Fruit fly (Drosophila melanogaster): ENCODE results near the gene CG5172.

Gene CG5172

DNA sequence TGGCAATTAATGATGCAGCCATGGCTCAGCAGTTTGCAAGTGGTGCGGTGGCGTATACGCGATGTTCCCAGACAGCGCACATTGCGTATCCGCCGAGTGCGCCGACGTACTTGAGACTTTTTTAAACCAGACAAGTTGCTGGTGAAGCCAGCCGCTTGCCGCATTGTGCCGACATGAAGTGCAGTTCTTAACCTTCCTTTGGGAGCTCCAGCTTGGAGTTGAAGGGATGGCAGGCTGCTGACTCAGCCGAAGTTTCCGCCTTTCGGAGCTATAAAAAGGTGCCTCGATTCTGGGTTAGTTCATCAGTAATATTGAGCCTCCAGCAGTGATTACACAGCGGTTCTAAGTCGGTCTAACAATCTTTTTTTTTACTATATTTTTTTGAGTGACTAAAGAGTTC is at the start of gene CG5172:
Gene CG5172 (plus strand): TSS at position 301 of the 400 bp plus-strand sequence.
- no peak for TF ChIP-seq psq (optimal IDR thresholded peaks at IDR 0.05)
- TF ChIP-seq Sin3A (optimal IDR thresholded peaks at IDR 0.05), result no peak
- TF ChIP-seq insv (optimal IDR thresholded peaks at IDR 0.05), result no peak
- no peak for TF ChIP-seq ttk (optimal IDR thresholded peaks at IDR 0.05)
- TF ChIP-seq h (optimal IDR thresholded peaks at IDR 0.05), result no peak
- TF ChIP-seq Myc (optimal IDR thresholded peaks at IDR 0.05), result no peak

DNA sequence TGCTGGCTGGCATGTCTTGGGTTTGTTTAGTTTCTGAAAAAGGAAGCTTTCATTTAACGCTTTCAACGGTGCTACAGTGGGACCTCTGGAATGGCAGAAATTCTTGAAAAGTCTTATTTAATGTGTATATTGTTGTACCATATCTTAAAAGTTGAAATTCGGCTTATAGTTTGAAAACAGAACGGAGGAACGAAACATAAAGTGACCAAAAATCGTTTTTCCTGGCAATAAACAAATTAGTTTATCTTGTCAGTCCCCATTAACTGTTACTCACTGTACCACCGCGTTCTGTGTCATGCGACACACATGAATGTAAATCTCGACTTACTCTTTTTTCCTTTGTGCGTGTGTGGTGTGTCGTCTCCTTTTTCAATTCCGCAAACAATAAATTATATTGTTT is 49.1 kb upstream of the CG5172 start:
- TF ChIP-seq psq (optimal IDR thresholded peaks at IDR 0.05), result no peak
- no peak for TF ChIP-seq h (optimal IDR thresholded peaks at IDR 0.05)
- no peak for TF ChIP-seq Myc (optimal IDR thresholded peaks at IDR 0.05)
- no peak for TF ChIP-seq Sin3A (optimal IDR thresholded peaks at IDR 0.05)
- no peak for TF ChIP-seq insv (optimal IDR thresholded peaks at IDR 0.05)
- no peak for TF ChIP-seq ttk (optimal IDR thresholded peaks at IDR 0.05)

DNA sequence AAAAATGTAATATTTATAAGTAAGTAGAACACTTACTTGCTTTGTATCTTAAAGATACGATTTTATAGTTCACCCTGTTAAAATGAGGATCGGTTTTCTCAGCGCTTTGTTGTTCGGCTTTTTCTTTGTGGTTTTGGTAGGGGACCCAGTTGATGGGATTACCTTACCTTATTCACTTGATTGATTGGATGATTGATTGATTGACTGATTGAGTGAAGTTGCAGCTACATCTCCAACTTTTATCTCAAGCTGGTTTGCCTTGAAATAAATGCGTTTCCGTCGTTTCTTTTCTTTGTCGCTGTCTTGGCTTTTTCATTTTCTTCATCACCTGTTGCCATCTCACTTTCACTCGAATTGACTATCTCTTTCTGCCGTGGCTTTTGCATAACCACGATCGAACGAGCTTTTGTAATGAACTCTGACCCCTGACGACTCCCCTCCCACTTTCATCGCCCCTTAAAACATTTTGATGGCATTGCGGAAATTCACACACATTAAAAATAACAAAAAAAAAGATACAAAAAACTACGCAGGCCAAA is 48.4 kb upstream of the CG5172 start:
- TF ChIP-seq ttk (optimal IDR thresholded peaks at IDR 0.05) (no peak), Sin3A (optimal IDR thresholded peaks at IDR 0.05) (no peak), Myc (optimal IDR thresholded peaks at IDR 0.05) (no peak)

DNA sequence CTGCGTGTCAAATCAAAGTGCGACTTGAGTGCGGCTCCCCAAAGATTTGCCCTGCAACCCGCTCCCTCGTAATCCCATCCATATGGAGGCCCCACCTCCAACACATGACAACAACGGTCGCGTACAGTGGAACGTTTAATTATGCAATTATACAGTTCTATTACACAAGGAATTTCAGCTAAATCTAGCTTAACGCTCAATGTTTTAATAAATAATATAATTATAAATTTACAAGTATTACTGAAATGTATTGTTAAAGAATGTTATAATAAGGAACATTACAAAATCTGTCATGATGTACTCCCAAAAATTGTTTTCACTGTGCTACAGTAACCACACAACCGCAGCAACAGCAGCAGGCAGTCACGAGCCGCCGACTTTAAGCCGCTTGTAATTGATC is 47.1 kb upstream of the CG5172 start:
- TF ChIP-seq psq (optimal IDR thresholded peaks at IDR 0.05), result no peak
- no peak for TF ChIP-seq h (optimal IDR thresholded peaks at IDR 0.05)
- TF ChIP-seq ttk (optimal IDR thresholded peaks at IDR 0.05), result no peak
- no peak for TF ChIP-seq Myc (optimal IDR thresholded peaks at IDR 0.05)
- no peak for TF ChIP-seq Sin3A (optimal IDR thresholded peaks at IDR 0.05)
- TF ChIP-seq insv (optimal IDR thresholded peaks at IDR 0.05), result no peak

DNA sequence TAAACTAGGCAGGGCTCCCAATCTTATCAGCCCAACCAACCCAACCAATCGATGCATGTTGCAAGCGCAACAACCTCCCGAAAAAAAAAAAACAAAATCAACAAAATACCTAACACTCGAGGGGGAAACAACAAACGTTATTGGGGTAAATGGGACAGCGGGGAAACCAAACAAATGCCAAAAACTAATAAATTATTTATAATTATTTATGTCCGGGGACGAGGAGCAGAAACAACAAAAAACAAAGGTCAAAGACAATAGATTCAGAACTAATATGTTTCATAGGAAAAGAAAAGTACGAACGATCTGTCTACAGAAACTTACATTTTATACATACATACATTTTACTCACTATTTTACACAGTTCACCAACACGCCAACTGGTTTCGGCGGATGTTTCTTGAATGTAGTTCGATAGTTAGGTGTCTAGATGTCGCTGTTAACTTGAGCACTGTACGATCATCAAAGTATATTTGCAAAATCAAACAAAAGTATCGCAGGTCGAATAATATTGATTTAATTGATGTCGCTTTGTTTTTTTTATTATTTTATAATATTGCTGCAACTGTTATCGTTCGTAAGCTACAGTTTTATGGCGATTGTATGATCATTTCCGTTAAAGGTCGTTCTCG is 45.6 kb upstream of the CG5172 start:
- TF ChIP-seq insv (optimal IDR thresholded peaks at IDR 0.05) (no peak), Myc (optimal IDR thresholded peaks at IDR 0.05) (no peak), Sin3A (optimal IDR thresholded peaks at IDR 0.05) (no peak), psq (optimal IDR thresholded peaks at IDR 0.05) (no peak), h (optimal IDR thresholded peaks at IDR 0.05) (no peak), ttk (optimal IDR thresholded peaks at IDR 0.05) (no peak)

DNA sequence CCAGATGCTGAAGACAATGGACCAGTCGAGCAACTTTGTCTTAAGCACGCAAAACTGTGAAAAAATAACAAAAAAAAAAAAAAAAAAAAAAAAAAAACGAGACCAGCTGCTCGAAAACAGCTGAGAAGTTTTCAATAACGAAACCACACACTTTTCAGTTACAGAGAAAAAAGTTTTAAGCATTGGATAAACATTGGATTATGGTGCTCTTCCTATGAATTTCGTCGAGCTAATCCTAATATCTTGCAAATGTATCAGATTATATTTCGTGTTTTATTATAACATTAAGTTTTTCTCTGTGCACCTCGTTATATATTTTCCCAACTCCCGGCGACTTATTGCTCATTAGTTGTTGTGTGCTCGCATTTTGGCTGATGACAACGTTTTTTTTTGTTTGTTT is 44.7 kb upstream of the CG5172 start:
- TF ChIP-seq insv (optimal IDR thresholded peaks at IDR 0.05) (no peak), h (optimal IDR thresholded peaks at IDR 0.05) (no peak), Myc (optimal IDR thresholded peaks at IDR 0.05) (no peak), psq (optimal IDR thresholded peaks at IDR 0.05) (no peak), ttk (optimal IDR thresholded peaks at IDR 0.05) (no peak), Sin3A (optimal IDR thresholded peaks at IDR 0.05) (no peak)

DNA sequence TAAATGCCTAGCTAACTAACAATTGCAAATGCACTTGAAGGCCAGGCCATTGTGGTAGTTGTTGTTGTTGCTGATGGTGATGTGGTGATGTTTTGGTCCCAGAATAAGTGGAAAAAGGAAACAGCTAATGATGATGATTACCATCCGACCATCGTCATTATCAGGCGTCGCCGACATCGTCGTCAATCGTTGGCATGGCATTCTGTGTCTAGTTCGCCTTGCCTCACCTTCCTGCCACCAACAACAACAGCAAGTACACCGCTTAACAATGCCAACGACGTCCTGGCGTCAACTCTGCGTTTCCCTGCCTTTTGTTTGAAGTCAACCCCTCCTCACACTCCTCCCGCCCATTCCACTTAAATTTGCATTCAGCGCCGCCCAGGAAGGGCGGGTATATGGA is 43.6 kb upstream of the CG5172 start:
- TF ChIP-seq insv (optimal IDR thresholded peaks at IDR 0.05), result no peak

DNA sequence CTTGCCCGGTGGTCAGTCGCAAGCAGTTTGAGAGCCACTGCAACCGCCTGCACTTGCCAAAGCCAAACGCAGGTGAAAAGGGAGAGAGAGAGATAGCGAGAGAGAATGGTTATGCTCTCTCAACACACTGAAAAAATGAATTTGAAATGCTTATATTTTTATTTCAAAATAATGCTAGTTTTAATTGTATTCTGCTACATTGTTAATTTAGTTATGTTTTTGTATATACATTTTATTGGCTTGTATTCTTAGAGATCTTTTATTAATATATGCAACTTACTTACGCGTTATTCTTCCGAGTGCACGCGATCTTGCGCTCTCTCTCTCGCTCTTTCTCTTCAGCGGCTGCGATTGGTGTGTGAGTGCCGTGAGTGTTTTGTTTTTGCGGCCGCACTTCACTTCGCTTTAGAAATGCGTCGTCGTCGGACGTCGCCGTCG is 42.7 kb upstream of the CG5172 start:
- TF ChIP-seq insv (optimal IDR thresholded peaks at IDR 0.05), result no peak
- no peak for TF ChIP-seq Myc (optimal IDR thresholded peaks at IDR 0.05)

DNA sequence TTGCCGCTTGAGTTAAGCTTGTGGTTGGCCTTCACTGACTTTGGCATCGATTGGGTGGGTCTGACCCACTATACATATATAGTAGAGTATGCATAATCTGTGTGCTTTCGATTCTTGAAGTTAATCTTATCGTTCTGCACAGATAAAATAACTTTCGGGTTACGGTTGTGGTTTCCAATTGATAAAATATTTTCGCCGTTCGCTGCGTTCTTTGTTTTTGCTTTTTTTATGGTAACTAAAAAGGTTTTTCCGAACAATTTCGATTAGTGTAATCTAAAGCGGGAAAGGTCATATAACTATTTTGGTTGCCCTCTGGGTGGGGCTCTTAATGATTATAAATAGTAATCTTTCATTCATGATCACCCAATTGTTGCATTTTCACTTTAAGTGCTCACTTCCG is 40.7 kb upstream of the CG5172 start:
- TF ChIP-seq h (optimal IDR thresholded peaks at IDR 0.05) (no peak), ttk (optimal IDR thresholded peaks at IDR 0.05) (no peak), Sin3A (optimal IDR thresholded peaks at IDR 0.05) (no peak), Myc (optimal IDR thresholded peaks at IDR 0.05) (no peak), psq (optimal IDR thresholded peaks at IDR 0.05) (no peak), insv (optimal IDR thresholded peaks at IDR 0.05) (no peak)

DNA sequence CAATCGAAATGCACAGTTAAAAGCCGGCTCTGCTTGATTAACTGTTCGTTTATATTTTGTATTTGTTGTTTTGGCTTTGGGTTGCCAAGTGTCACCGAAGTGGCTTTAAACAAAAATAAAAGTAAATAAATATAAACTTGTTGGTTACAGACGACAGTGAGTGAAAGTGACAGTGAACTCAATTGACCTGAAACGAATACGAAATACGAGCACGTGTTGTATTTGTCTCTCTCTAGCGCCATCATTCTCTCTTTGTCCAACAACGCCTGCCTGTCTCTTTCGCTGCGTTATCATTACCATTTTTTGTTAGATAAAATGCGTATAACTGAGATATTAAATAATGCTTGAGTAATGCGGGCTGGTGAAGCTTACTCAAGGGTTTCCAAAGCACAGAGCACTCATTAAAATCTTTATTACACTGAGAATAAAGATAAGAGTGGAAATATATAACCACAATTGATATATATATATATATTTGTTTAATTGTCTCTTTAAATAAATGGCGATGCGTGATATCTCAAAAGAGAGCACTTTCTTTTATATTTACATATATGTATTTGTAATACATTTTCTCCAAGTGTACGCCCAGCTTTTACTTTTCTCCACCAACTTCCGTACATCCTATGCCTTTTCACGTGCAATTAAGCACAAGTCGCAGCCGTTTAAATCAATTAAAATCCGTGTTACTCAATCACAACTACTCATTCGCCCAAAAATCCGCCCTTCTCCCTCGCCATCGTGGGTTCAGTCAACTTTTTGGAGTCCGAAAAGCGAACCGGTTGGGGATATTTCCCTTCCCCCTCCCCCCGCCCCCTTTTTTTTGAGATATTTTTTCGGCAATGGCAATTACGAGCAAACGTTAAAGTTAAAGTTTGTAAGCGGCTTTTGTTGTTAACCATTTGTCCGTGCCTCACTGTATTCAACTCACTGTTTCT is 39.7 kb upstream of the CG5172 start:
- TF ChIP-seq Myc (optimal IDR thresholded peaks at IDR 0.05), result no peak
- TF ChIP-seq Sin3A (optimal IDR thresholded peaks at IDR 0.05), result no peak

DNA sequence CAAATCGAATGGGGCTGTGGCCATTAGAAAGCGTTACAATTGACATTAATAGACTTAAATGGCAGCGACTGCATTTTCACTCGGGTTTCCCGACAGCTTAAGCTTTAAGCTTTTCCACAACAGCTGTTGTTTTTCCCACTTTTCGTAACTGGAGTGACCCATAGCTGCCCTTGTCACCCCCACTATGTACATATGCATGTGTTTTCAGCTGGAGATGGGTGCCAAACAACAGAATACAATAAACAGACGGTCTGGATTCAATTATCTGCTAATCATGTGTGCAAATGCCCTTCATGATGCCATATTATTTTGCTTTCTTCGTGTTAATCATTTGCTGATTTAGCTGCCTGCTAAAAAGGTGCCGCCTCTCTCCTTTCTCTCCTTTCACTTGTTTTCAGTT is 37.8 kb upstream of the CG5172 start:
- no peak for TF ChIP-seq ttk (optimal IDR thresholded peaks at IDR 0.05)
- TF ChIP-seq h (optimal IDR thresholded peaks at IDR 0.05), result no peak
- no peak for TF ChIP-seq insv (optimal IDR thresholded peaks at IDR 0.05)
- TF ChIP-seq Sin3A (optimal IDR thresholded peaks at IDR 0.05), result no peak
- TF ChIP-seq Myc (optimal IDR thresholded peaks at IDR 0.05), result no peak
- no peak for TF ChIP-seq psq (optimal IDR thresholded peaks at IDR 0.05)

DNA sequence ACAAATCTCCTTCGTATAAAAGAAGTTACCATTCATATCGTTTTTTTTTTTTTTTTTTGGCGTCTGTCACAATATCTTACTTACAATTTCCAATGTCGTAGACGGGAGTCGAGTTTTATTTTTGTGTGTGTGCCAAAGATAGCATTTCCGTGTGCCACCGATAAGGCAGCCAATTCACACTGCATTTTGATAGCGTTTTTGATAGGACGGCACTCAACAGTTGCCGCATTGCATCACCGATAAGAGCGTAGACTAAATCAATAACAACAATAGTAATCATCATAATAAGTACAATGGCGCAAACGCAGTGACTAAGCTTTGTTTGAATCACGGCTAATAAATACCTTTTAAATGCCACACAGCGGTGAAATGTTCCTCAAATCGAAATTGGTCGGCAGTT is 34.8 kb upstream of the CG5172 start:
- TF ChIP-seq psq (optimal IDR thresholded peaks at IDR 0.05) (no peak), ttk (optimal IDR thresholded peaks at IDR 0.05) (no peak), h (optimal IDR thresholded peaks at IDR 0.05) (no peak), Myc (optimal IDR thresholded peaks at IDR 0.05) (no peak), insv (optimal IDR thresholded peaks at IDR 0.05) (no peak), Sin3A (optimal IDR thresholded peaks at IDR 0.05) (no peak)

DNA sequence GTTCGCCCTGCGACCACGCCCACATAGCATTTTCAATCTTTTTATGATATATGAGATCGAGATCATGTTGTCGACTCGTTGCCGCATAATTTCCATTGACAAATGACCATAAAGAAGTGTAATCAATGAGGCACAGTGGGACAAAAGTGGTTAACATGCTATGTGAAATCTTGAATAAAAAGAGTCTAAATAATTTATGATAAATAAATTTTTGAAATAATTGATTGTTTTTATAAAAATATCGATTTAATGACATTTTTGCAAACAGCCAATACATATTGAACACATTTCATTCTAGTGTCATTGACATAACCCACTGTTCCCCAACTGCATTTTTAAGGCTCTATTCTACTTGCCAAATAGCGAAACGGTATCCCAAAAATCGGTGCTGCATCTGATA is 33.7 kb upstream of the CG5172 start:
- TF ChIP-seq insv (optimal IDR thresholded peaks at IDR 0.05) (no peak), Sin3A (optimal IDR thresholded peaks at IDR 0.05) (no peak), Myc (optimal IDR thresholded peaks at IDR 0.05) (no peak), h (optimal IDR thresholded peaks at IDR 0.05) (no peak), ttk (optimal IDR thresholded peaks at IDR 0.05) (no peak), psq (optimal IDR thresholded peaks at IDR 0.05) (no peak)
